Worm (Caenorhabditis elegans) whole organism, L3 larva: ENCODE data around the gene R03G8.3.
A peak's percentile ranks its signal among the peaks of the same experiment; 100 is the strongest.

Source experiments
- elt-2 ChIP-seq: sonication (generic microtip); optimal IDR thresholded peaks from 2 replicates; lab custom pipeline; 2016; ENCODE audit warnings: missing genetic modification reagents, mild to moderate bottlenecking, missing genetic modification characterization, missing compliant biosample characterization
- nhr-237 ChIP-seq: fragments of 150-350 bp; optimal IDR thresholded peaks from 2 replicates; lab custom pipeline; 2014; ENCODE audit warnings: missing biosample characterization, missing genetic modification characterization
- nhr-25 ChIP-seq: sonication (generic microtip); optimal IDR thresholded peaks from 2 replicates; lab custom pipeline; 2017; ENCODE audit warnings: missing biosample characterization, missing genetic modification characterization
- nhr-28 ChIP-seq: fragments of 150-350 bp; optimal IDR thresholded peaks from 2 replicates; lab custom pipeline; 2014; ENCODE audit warnings: missing biosample characterization, missing genetic modification characterization
- nhr-76 ChIP-seq: fragments of 150-350 bp; sonication (generic microtip); optimal IDR thresholded peaks from 5 replicates; lab custom pipeline; 2014; ENCODE audit warnings: missing biosample characterization, missing genetic modification characterization
- nhr-77 ChIP-seq: fragments of 150-350 bp; optimal IDR thresholded peaks from 2 replicates; lab custom pipeline; 2014; ENCODE audit warnings: missing biosample characterization, missing genetic modification characterization
- pqm-1 ChIP-seq: fragments of 150-350 bp; optimal IDR thresholded peaks from 2 replicates; lab custom pipeline; 2017; ENCODE audit warnings: missing biosample characterization, missing genetic modification characterization, inconsistent platforms
- skn-1 ChIP-seq: fragments of 150-350 bp; optimal IDR thresholded peaks from 2 replicates; lab custom pipeline; 2014; ENCODE audit warnings: missing biosample characterization, missing genetic modification characterization
- tbx-2 ChIP-seq: sonication (generic microtip); optimal IDR thresholded peaks from 2 replicates; lab custom pipeline; 2016; ENCODE audit warnings: mild to moderate bottlenecking, missing genetic modification characterization, missing compliant biosample characterization
- unc-62 ChIP-seq: fragments of 150-350 bp; sonication (generic microtip); optimal IDR thresholded peaks from 4 replicates; lab custom pipeline; 2014; ENCODE audit warnings: missing biosample characterization, missing genetic modification reagents, missing genetic modification characterization

DNA sequence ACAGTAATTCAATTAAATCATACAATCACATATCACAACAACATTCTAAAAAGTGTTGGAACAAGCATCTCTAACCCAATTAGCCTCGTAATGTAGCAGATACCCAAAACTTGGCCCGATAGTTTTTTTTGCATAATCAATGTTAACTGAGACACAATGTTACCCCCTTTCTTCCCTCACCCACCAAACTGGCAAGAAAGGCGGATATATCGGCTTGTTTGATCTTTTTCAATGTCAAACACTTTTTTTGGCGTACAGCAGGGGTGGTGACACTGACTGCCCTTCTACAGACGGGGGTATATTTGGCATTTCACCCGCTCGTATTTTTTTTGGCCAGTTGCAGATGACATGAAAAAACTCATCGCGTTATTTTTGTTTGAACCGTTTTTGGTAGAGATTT is 19.2 kb downstream of the R03G8.3 start:
- TF ChIP-seq nhr-76 (tag; lab: Kevin White, UChicago) = no peak
- TF ChIP-seq nhr-25 (tag; lab: Kevin White, UChicago) = peak; percentile 72
- no peak for TF ChIP-seq nhr-28
- no peak for TF ChIP-seq pqm-1 (tag; lab: Kevin White, UChicago)
- no peak for TF ChIP-seq skn-1 (tag; lab: Kevin White, UChicago)
- TF ChIP-seq nhr-77 = no peak
- TF ChIP-seq elt-2 (tag; lab: Kevin White, UChicago) = no peak
- no peak for TF ChIP-seq tbx-2 (tag; lab: Kevin White, UChicago)
- TF ChIP-seq unc-62 (GFP tag; lab: Kevin White, UChicago) = no peak
- no peak for TF ChIP-seq nhr-237
